Worm (Caenorhabditis elegans): Measurements from ENCODE around the gene W06B4.2.

W06B4.2 gene

ce11 chrII:4454823-4455222, 13.1 kb upstream of the W06B4.2 start:
- no peak for TF ChIP-seq lsy-27 (tag; optimal IDR thresholded peaks at IDR 0.05; ENCODE audit: borderline replicate concordance, insufficient read depth)

DNA sequence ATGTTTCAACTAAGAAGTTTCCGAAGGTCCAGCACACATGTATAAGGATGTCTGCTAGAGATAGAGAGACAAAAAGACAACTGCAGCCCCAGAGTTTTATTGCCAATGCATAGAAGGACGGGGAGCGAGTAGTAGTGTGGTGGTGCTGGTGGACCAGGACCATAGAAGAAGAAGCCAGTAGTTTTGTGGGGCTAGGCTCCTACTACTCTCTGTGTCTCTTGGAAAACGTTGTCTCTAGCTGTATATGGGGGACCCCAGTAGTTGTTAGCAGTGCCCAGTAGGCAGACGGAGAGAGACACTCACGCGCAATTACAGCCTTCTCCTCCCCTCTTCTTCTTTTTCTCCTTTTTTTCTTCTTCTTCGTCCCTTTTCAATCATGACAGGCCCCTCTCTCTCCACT, 11.9 kb upstream of the W06B4.2 start:
- 0 out of 2 replicates have a peak, but pooled peaks have one; percentile 34 for TF ChIP-seq K11D2.4 (GFP tag; IDR thresholded peaks at IDR 0.05)
- TF ChIP-seq rec-8 (tag; optimal IDR thresholded peaks at IDR 0.05) = no peak
- peak; percentile 12; the same call in 1 of the 2 replicates for TF ChIP-seq ekl-4 (GFP tag; IDR thresholded peaks at IDR 0.05)
- no peak for TF ChIP-seq cebp-1 (GFP tag; IDR thresholded peaks at IDR 0.05)
- TF ChIP-seq cebp-1 (tag; optimal IDR thresholded peaks at IDR 0.05) = peak; percentile 33
- no peak for TF ChIP-seq pbrm-1 (GFP tag; IDR thresholded peaks at IDR 0.05)
- TF ChIP-seq ama-1 (optimal IDR thresholded peaks at IDR 0.05) = no peak
- no peak for TF ChIP-seq ama-1 (GFP tag; optimal IDR thresholded peaks at IDR 0.05)
- 0 out of 2 replicates have a peak, but pooled peaks have one; percentile 14 for TF ChIP-seq nfyb-1 (GFP tag; IDR thresholded peaks at IDR 0.05)
- TF ChIP-seq K12H6.12 (tag; optimal IDR thresholded peaks at IDR 0.05) = peak; percentile 55
- 0 out of 2 replicates have a peak, but pooled peaks have one; percentile 34 for TF ChIP-seq ztf-6 (GFP tag; IDR thresholded peaks at IDR 0.05)
- TF ChIP-seq hmg-1.2 (GFP tag; IDR thresholded peaks at IDR 0.05) = peak; percentile 37; the same call in 1 of the 2 replicates
- TF ChIP-seq zfh-2 (GFP tag; conservative IDR thresholded peaks at IDR 0.05) = peak; percentile 63; the same call in 1 of the 2 replicates

DNA sequence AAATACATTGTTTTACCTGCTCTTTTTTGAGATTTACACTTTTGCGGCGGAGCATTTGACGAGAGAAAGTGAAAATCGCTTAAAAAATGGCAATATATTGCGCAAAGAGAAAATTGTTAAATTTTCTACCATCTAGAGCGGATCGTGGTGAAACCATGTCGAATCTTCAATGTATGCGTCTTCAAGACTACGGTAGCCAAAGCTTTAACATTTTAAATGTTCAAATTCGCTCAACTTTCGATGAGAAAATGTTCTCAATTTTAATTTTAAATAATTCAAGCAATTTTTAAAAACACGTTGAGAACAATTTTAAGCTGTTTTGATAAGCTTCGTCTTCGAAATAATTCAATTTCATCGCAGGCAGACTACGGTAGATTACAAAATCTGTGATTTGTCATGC, 7.7 kb upstream of the W06B4.2 start:
- TF ChIP-seq lin-54 (GFP tag; optimal IDR thresholded peaks at IDR 0.05) (peak; percentile 27), dox-1 (GFP tag; IDR thresholded peaks at IDR 0.05) (peak; percentile 39; the same call in 1 of the 2 replicates), madf-8 (GFP tag; conservative IDR thresholded peaks at IDR 0.05) (peak; percentile 73), C17E4.6 (GFP tag; IDR thresholded peaks at IDR 0.05) (no peak), xnd-1 (tag; optimal IDR thresholded peaks at IDR 0.05) (peak; percentile 93), lsl-1 (GFP tag; optimal IDR thresholded peaks at IDR 0.05) (peak; percentile 99), unc-130 (GFP tag; optimal IDR thresholded peaks at IDR 0.05) (no peak), B0261.1 (tag; optimal IDR thresholded peaks at IDR 0.05) (no peak), D2030.7 (GFP tag; IDR thresholded peaks at IDR 0.05) (peak; percentile 43; the same call in 1 of the 2 replicates), bed-2 (GFP tag; IDR thresholded peaks at IDR 0.05) (no peak), nfyb-1 (GFP tag; IDR thresholded peaks at IDR 0.05) (no peak), repo-1 (tag; optimal IDR thresholded peaks at IDR 0.05) (no peak), ztf-6 (GFP tag; IDR thresholded peaks at IDR 0.05) (no peak), nhr-120 (GFP tag; IDR thresholded peaks at IDR 0.05) (no peak), efl-1 (GFP tag; optimal IDR thresholded peaks at IDR 0.05) (peak; percentile 40), mcd-1 (GFP tag; IDR thresholded peaks at IDR 0.05) (no peak), cebp-2 (GFP tag; IDR thresholded peaks at IDR 0.05) (no peak), F33H1.4 (GFP tag; IDR thresholded peaks at IDR 0.05) (peak; percentile 91), ceh-91 (GFP tag; IDR thresholded peaks at IDR 0.05) (peak; percentile 56), madf-10 (tag; optimal IDR thresholded peaks at IDR 0.05) (no peak), F52B5.7 (tag; optimal IDR thresholded peaks at IDR 0.05) (no peak), rec-8 (tag; optimal IDR thresholded peaks at IDR 0.05) (no peak), chd-7 (tag; optimal IDR thresholded peaks at IDR 0.05) (no peak), madf-6 (GFP tag; IDR thresholded peaks at IDR 0.05) (peak; percentile 90)

DNA sequence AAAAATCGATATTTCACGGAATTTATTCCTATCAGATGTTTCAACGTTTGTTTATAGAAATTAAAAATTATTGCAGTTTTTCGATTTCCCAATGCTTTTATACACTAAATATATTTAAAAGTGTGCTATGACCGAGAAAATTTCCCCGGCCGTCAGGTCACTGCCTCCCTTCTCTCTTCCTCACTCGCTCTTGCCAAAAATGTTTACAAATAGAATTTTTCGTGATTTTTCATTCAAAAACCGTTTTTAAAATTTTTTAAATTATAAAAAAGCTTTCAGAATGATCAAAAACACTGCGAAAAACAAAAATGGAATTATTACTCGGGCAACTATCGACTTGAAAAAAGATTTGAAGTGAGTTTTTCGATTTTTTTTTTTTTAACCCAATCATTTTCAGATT, 7.1 kb upstream of the W06B4.2 start, which contains the start of the genes T12C9.7 and vps-18:
T12C9.7 (minus strand) TSS at position 101 of the 400 bp plus-strand sequence.
vps-18 (plus strand) TSS at position 280 of the 400 bp plus-strand sequence.
- TF ChIP-seq hmg-1.2 (GFP tag; IDR thresholded peaks at IDR 0.05) (no peak), ekl-4 (GFP tag; IDR thresholded peaks at IDR 0.05) (no peak), lin-26 (GFP tag; IDR thresholded peaks at IDR 0.05) (no peak), tbx-9 (tag; optimal IDR thresholded peaks at IDR 0.05; ENCODE audit: borderline replicate concordance) (no peak), tlf-1 (GFP tag; optimal IDR thresholded peaks at IDR 0.05) (no peak), ztf-22 (GFP tag; optimal IDR thresholded peaks at IDR 0.05) (no peak), C17E4.6 (GFP tag; IDR thresholded peaks at IDR 0.05) (no peak), Y79H2A.3 (GFP tag; conservative IDR thresholded peaks at IDR 0.05) (no peak), akir-1 (GFP tag; optimal IDR thresholded peaks at IDR 0.05) (no peak), cebp-1 (GFP tag; IDR thresholded peaks at IDR 0.05) (no peak), cebp-1 (tag; optimal IDR thresholded peaks at IDR 0.05) (no peak), ZK185.1 (tag; optimal IDR thresholded peaks at IDR 0.05; ENCODE audit: poor library complexity, severe bottlenecking) (no peak), hlh-26 (GFP tag; conservative IDR thresholded peaks at IDR 0.05) (no peak), hrde-1 (tag; optimal IDR thresholded peaks at IDR 0.05; ENCODE audit: borderline replicate concordance) (no peak), egl-44 (GFP tag; IDR thresholded peaks at IDR 0.05) (no peak)

All from whole organism, young adult.